Worm (Caenorhabditis elegans) whole organism, L4 larva: ENCODE results near the gene fbxa-127.

Experiments
- D1046.2 ChIP-seq: fragments of 200-800 bp; sonication (Bioruptor generic); IDR thresholded peaks from 2 replicates; pipeline ENCODE4 v1.3.6; 2022; ENCODE audit warnings: missing genetic modification characterization, missing compliant biosample characterization
- R02D3.7 ChIP-seq: fragments of 150-350 bp; sonication (generic microtip); optimal IDR thresholded peaks from 3 replicates; lab custom pipeline; 2014; ENCODE audit warnings: missing biosample characterization, missing genetic modification characterization
- Y5F2A.4 ChIP-seq: fragments of 200-800 bp; sonication (Bioruptor generic); optimal IDR thresholded peaks from 2 replicates; lab custom pipeline; 2018; ENCODE audit warnings: mild to moderate bottlenecking, missing genetic modification characterization, missing compliant biosample characterization
- aha-1 ChIP-seq: fragments of 150-350 bp; peaks from one replicate; lab custom pipeline; 2014; ENCODE audit warnings: missing biosample characterization, missing genetic modification characterization
- aly-2 ChIP-seq: sonication (generic microtip); optimal IDR thresholded peaks from 2 replicates; lab custom pipeline; 2018; ENCODE audit warnings: missing biosample characterization, missing genetic modification characterization
- ceh-20 ChIP-seq: fragments of 200-800 bp; sonication (Bioruptor generic); IDR thresholded peaks from 2 replicates; pipeline ENCODE4 v1.3.6; 2022; ENCODE audit warnings: missing genetic modification reagents, missing genetic modification characterization, missing compliant biosample characterization
- ceh-28 ChIP-seq: fragments of 150-350 bp; optimal IDR thresholded peaks from 2 replicates; lab custom pipeline; 2014; ENCODE audit warnings: missing biosample characterization, missing genetic modification reagents, missing genetic modification characterization
- ceh-32 ChIP-seq: sonication (generic microtip); optimal IDR thresholded peaks from 2 replicates; lab custom pipeline; 2016; ENCODE audit warnings: mild to moderate bottlenecking, missing genetic modification characterization, missing compliant biosample characterization; ENCODE audit not compliant: poor library complexity
- ceh-44 ChIP-seq: fragments of 200-800 bp; sonication (Bioruptor generic); IDR thresholded peaks from 2 replicates; pipeline ENCODE4 v1.3.6; 2022; ENCODE audit warnings: missing genetic modification reagents, missing genetic modification characterization, missing compliant biosample characterization
- daf-16 ChIP-seq, 3 experiments: sonication (generic microtip); optimal IDR thresholded peaks; 2 replicates each; lab custom pipeline; 2016 to 2017; ENCODE audit warnings: missing genetic modification characterization in 3 of 3, missing genetic modification reagents in 3 of 3, mild to moderate bottlenecking in 2 of 3, missing compliant biosample characterization in 2 of 3, missing biosample characterization in 1 of 3, moderate library complexity in 1 of 3
- dmd-9 ChIP-seq: fragments of 200-800 bp; sonication (Bioruptor generic); IDR thresholded peaks from 2 replicates; pipeline ENCODE4 v1.3.6; 2022; ENCODE audit warnings: missing genetic modification reagents, missing genetic modification characterization, missing compliant biosample characterization
- dpl-1 ChIP-seq: fragments of 150-350 bp; optimal IDR thresholded peaks from 2 replicates; lab custom pipeline; 2014; ENCODE audit warnings: missing biosample characterization, missing genetic modification reagents, missing genetic modification characterization
- dve-1 ChIP-seq: sonication (generic microtip); optimal IDR thresholded peaks from 2 replicates; lab custom pipeline; 2017; ENCODE audit warnings: antibody characterized with exemption, mild to moderate bottlenecking, missing genetic modification characterization, missing compliant biosample characterization; ENCODE audit not compliant: insufficient read depth
- fos-1 ChIP-seq: fragments of 150-350 bp; optimal IDR thresholded peaks from 2 replicates; lab custom pipeline; 2014; ENCODE audit warnings: missing biosample characterization, missing genetic modification characterization
- gei-8 ChIP-seq: fragments of 200-800 bp; sonication (Bioruptor generic); optimal IDR thresholded peaks from 2 replicates; lab custom pipeline; 2018; ENCODE audit warnings: mild to moderate bottlenecking, missing genetic modification characterization, missing compliant biosample characterization
- hlh-11 ChIP-seq: fragments of 200-800 bp; sonication (Bioruptor generic); optimal IDR thresholded peaks from 2 replicates; lab custom pipeline; 2018; ENCODE audit warnings: mild to moderate bottlenecking, missing genetic modification characterization, missing compliant biosample characterization
- hlh-30 ChIP-seq: sonication (generic microtip); optimal IDR thresholded peaks from 2 replicates; lab custom pipeline; 2017; ENCODE audit warnings: antibody characterized with exemption, mild to moderate bottlenecking, missing genetic modification characterization, missing compliant biosample characterization; ENCODE audit not compliant: insufficient read depth
- lin-13 ChIP-seq: fragments of 150-350 bp; optimal IDR thresholded peaks from 2 replicates; lab custom pipeline; 2014; ENCODE audit warnings: missing biosample characterization, missing genetic modification reagents, missing genetic modification characterization
- lin-39 ChIP-seq: fragments of 150-350 bp; optimal IDR thresholded peaks from 2 replicates; lab custom pipeline; 2014; ENCODE audit warnings: missing biosample characterization, missing genetic modification reagents, missing genetic modification characterization
- madf-9 ChIP-seq: fragments of 200-800 bp; sonication (Bioruptor generic); conservative IDR thresholded peaks from 2 replicates; pipeline ENCODE4 v1.3.6; 2022; ENCODE audit warnings: missing genetic modification reagents, missing genetic modification characterization, missing compliant biosample characterization
- mdt-29 ChIP-seq: fragments of 200-800 bp; sonication (Bioruptor generic); IDR thresholded peaks from 2 replicates; pipeline ENCODE4 v1.3.6; 2022; ENCODE audit warnings: missing genetic modification reagents, missing genetic modification characterization, missing compliant biosample characterization
- mxl-2 ChIP-seq: fragments of 200-800 bp; sonication (Bioruptor generic); conservative IDR thresholded peaks from 2 replicates; pipeline ENCODE4 v1.3.6; 2022; ENCODE audit warnings: missing genetic modification reagents, missing genetic modification characterization, missing compliant biosample characterization
- nhr-28 ChIP-seq: fragments of 150-350 bp; optimal IDR thresholded peaks from 2 replicates; lab custom pipeline; 2014; ENCODE audit warnings: missing biosample characterization, missing genetic modification characterization
- nhr-48 ChIP-seq: sonication (generic microtip); optimal IDR thresholded peaks from 2 replicates; lab custom pipeline; 2016; ENCODE audit warnings: mild to moderate bottlenecking, missing genetic modification characterization, missing compliant biosample characterization
- pha-4 ChIP-seq, 2 experiments: fragments of 150-350 bp in 1 of 2; fragments of 200-800 bp in 1 of 2; sonication (Bioruptor generic) in 1 of 2; IDR thresholded peaks in 1 of 2; optimal IDR thresholded peaks in 1 of 2; 2 replicates each; pipeline versions ENCODE4 v1.3.6 to Lab custom; 2014 to 2022; ENCODE audit warnings: missing genetic modification characterization in 2 of 2, missing genetic modification reagents in 2 of 2, missing biosample characterization in 1 of 2, missing compliant biosample characterization in 1 of 2
- sdz-12 ChIP-seq: fragments of 200-800 bp; sonication (Bioruptor generic); optimal IDR thresholded peaks from 2 replicates; lab custom pipeline; 2018; ENCODE audit warnings: mild to moderate bottlenecking, missing genetic modification characterization, missing compliant biosample characterization
- skn-1 ChIP-seq: fragments of 150-350 bp; optimal IDR thresholded peaks from 2 replicates; lab custom pipeline; 2014; ENCODE audit warnings: missing biosample characterization, missing genetic modification characterization
- snpc-1.2 ChIP-seq: fragments of 200-800 bp; sonication (Bioruptor generic); IDR thresholded peaks from 2 replicates; pipeline ENCODE4 v1.3.6; 2022; ENCODE audit warnings: missing genetic modification reagents, missing genetic modification characterization, missing compliant biosample characterization
- tag-97 ChIP-seq: fragments of 200-800 bp; sonication (Bioruptor generic); IDR thresholded peaks from 2 replicates; pipeline ENCODE4 v1.3.6; 2022; ENCODE audit warnings: missing genetic modification characterization, missing compliant biosample characterization
- unc-62 ChIP-seq, 3 experiments: fragments of 150-350 bp in 1 of 3; sonication (generic microtip); optimal IDR thresholded peaks in 2 of 3; peaks in 1 of 3; 1 replicate in 1 of 3; 2 replicates in 2 of 3; lab custom pipeline; 2014 to 2017; ENCODE audit warnings: missing biosample characterization in 3 of 3, missing genetic modification characterization in 3 of 3, missing genetic modification reagents in 3 of 3, missing genotype in 1 of 3
- zag-1 ChIP-seq: fragments of 150-350 bp; optimal IDR thresholded peaks from 2 replicates; lab custom pipeline; 2014; ENCODE audit warnings: missing biosample characterization, missing genetic modification characterization
- zfp-3 ChIP-seq: fragments of 200-800 bp; sonication (Bioruptor generic); conservative IDR thresholded peaks from 2 replicates; pipeline ENCODE4 v1.3.6; 2022; ENCODE audit warnings: missing genetic modification reagents, missing genetic modification characterization, missing compliant biosample characterization

fbxa-127 gene

ce11 chrV:16728431-16728830 lies at the start of gene fbxa-127:
TSS of gene fbxa-127 (plus strand) at chrV:16728731.
- TF ChIP-seq dve-1 (tag; lab: Kevin White, UChicago) (no peak), nhr-28 (peak; percentile 29)

ce11 chrV:16679237-16679636 lies 49.3 kb upstream of the fbxa-127 start, which contains the start of gene srz-103:
TSS of gene srz-103 (minus strand) at chrV:16679337.
- TF ChIP-seq mdt-29 (GFP tag; lab: Robert Waterston, UW): no peak
- TF ChIP-seq zag-1: no peak
- TF ChIP-seq mxl-2 (GFP tag; lab: Robert Waterston, UW): no peak
- no peak for TF ChIP-seq ceh-28 (tag; lab: Kevin White, UChicago)
- TF ChIP-seq madf-9 (GFP tag; lab: Robert Waterston, UW): no peak
- no peak for TF ChIP-seq snpc-1.2 (GFP tag; lab: Robert Waterston, UW)
- TF ChIP-seq lin-13 (GFP tag; lab: Kevin White, UChicago): no peak
- no peak for TF ChIP-seq fos-1

ce11 chrV:16679981-16680380 lies 48.5 kb upstream of the fbxa-127 start, which contains the start of gene srw-44:
TSS of gene srw-44 (plus strand) at chrV:16680281.
- no peak for TF ChIP-seq ceh-32 (tag; lab: Kevin White, UChicago)
- TF ChIP-seq D1046.2 (GFP tag; lab: Robert Waterston, UW): no peak
- peak in 1 of 2 experiments; percentile 58 for TF ChIP-seq unc-62 (GFP tag; optimal IDR thresholded peaks at IDR 0.05 in 1 of 2; lab: Kevin White, UChicago)
- TF ChIP-seq unc-62 (tag; optimal IDR thresholded peaks at IDR 0.05; lab: Kevin White, UChicago): no peak
- no peak for TF ChIP-seq lin-39 (tag; lab: Kevin White, UChicago)
- no peak for TF ChIP-seq zfp-3 (GFP tag; lab: Robert Waterston, UW)
- no peak for TF ChIP-seq sdz-12

ce11 chrV:16682886-16683285 lies 45.6 kb upstream of the fbxa-127 start, which contains the start of gene srw-36:
TSS of gene srw-36 (plus strand) at chrV:16683186.
- no peak for TF ChIP-seq skn-1
- no peak for TF ChIP-seq R02D3.7 (tag; lab: Kevin White, UChicago)
- TF ChIP-seq ceh-20: no peak

- TF ChIP-seq dpl-1 (GFP tag; lab: Kevin White, UChicago) (no peak), hlh-30 (no peak), aha-1 (tag; lab: Kevin White, UChicago) (peak; percentile 91)
Observed at ce11 chrV:16683359-16683758, 45.2 kb upstream of the fbxa-127 start.

ce11 chrV:16685725-16686124 lies 42.8 kb upstream of the fbxa-127 start, which contains the start of gene srw-43:
TSS of gene srw-43 (plus strand) at chrV:16686025.
- TF ChIP-seq dmd-9 (no peak), Y5F2A.4 (GFP tag; lab: Kevin White, UChicago) (no peak), aha-1 (tag; lab: Kevin White, UChicago) (no peak), daf-16 (GFP tag; optimal IDR thresholded peaks at IDR 0.05; lab: Kevin White, UChicago) (no peak), daf-16 (tag; optimal IDR thresholded peaks at IDR 0.05; lab: Kevin White, UChicago) (no peak), pha-4 (GFP tag; IDR thresholded peaks at IDR 0.05; lab: Robert Waterston, UW) (no peak), pha-4 (tag; optimal IDR thresholded peaks at IDR 0.05; lab: Kevin White, UChicago) (no peak), gei-8 (GFP tag; lab: Kevin White, UChicago) (no peak), ceh-32 (tag; lab: Kevin White, UChicago) (no peak), tag-97 (no peak), nhr-48 (no peak), dpl-1 (GFP tag; lab: Kevin White, UChicago) (no peak), hlh-11 (no peak), ceh-44 (GFP tag; lab: Robert Waterston, UW) (no peak), aly-2 (tag; lab: Kevin White, UChicago) (no peak)
